Worm (Caenorhabditis elegans): Measurements from ENCODE around the gene tni-4.

ce11 chrIV:5230530-5230929 lies 26.1 kb downstream of the tni-4 start, which contains the start of gene thn-5:
- TF ChIP-seq ztf-11 (tag; optimal IDR thresholded peaks at IDR 0.05) (no peak), snpc-4 (tag; optimal IDR thresholded peaks at IDR 0.05) (no peak), unc-62 (GFP tag; optimal IDR thresholded peaks at IDR 0.05) (no peak), nhr-77 (tag; optimal IDR thresholded peaks at IDR 0.05) (no peak), nhr-12 (tag; optimal IDR thresholded peaks at IDR 0.05) (no peak), elt-2 (tag; optimal IDR thresholded peaks at IDR 0.05) (no peak)

All from whole organism, L3 larva.